Worm (Caenorhabditis elegans) whole organism, L4 larva: ENCODE data around the gene cdr-4.

ENCODE experiments used
- duxl-1 ChIP-seq: sonication (generic microtip); optimal IDR thresholded peaks from 2 replicates; lab custom pipeline; 2016; ENCODE audit warnings: mild to moderate bottlenecking, missing genetic modification characterization, moderate library complexity, missing compliant biosample characterization; ENCODE audit not compliant: poor library complexity
- lin-15B ChIP-seq: fragments of 150-350 bp; sonication (generic microtip); optimal IDR thresholded peaks from 3 replicates; lab custom pipeline; 2014; ENCODE audit warnings: missing biosample characterization, missing genetic modification characterization
- nhr-111 ChIP-seq: fragments of 200-800 bp; sonication (Bioruptor generic); optimal IDR thresholded peaks from 2 replicates; lab custom pipeline; 2018; ENCODE audit warnings: mild to moderate bottlenecking, missing genetic modification characterization, missing compliant biosample characterization
- skn-1 ChIP-seq: fragments of 150-350 bp; optimal IDR thresholded peaks from 2 replicates; lab custom pipeline; 2014; ENCODE audit warnings: missing biosample characterization, missing genetic modification characterization

DNA sequence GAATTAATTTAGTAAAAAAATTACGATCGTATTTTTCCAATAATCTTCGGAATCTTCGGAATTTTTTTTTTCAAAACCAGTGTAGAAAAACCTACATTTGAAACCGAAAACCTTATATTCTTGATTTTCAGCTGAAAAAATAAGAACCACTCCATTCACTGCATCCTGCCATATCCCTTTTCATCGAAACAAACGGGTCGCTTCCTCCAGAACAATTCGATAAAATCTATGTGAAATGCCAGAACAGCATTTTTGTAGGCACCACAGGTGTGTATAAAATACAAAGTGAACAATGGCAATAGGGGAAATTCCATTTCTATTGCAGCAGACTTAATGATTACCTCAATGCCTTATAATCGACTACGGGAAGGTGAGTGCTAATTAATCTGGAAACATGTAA lies 31.2 kb downstream of the cdr-4 start, which contains the start of gene K01D12.1:
- TF ChIP-seq nhr-111 (GFP tag; lab: Kevin White, UChicago), result no peak
- TF ChIP-seq skn-1 (tag; lab: Kevin White, UChicago), result no peak
- TF ChIP-seq lin-15B, result no peak
- TF ChIP-seq duxl-1 (tag; lab: Kevin White, UChicago), result no peak
